Fruit fly (Drosophila melanogaster) whole organism, embryonic: ENCODE measurements around the gene Acat2.

Experiments used
- Atf3 ChIP-seq: fragments of 200-800 bp; sonication (Bioruptor generic); optimal IDR thresholded peaks from 3 replicates; lab custom pipeline; 2016; ENCODE audit warnings: missing biosample characterization, missing genetic modification characterization
- Bdp1 ChIP-seq: fragments of 200-800 bp; sonication (Bioruptor generic); optimal IDR thresholded peaks from 3 replicates; lab custom pipeline; 2016; ENCODE audit warnings: missing biosample characterization, missing genetic modification characterization
- CG10274 ChIP-seq: fragments of 200-800 bp; sonication (Bioruptor generic); optimal IDR thresholded peaks from 3 replicates; lab custom pipeline; 2017; ENCODE audit warnings: missing biosample characterization, mild to moderate bottlenecking, missing genetic modification characterization
- CG10431 ChIP-seq: fragments of 200-800 bp; sonication (Bioruptor generic); optimal IDR thresholded peaks from 3 replicates; lab custom pipeline; 2018; ENCODE audit warnings: missing biosample characterization, mild to moderate bottlenecking, missing genetic modification characterization
- CG10654 ChIP-seq: fragments of 200-800 bp; sonication (Bioruptor generic); optimal IDR thresholded peaks from 2 replicates; lab custom pipeline; 2016; ENCODE audit warnings: missing biosample characterization, missing genetic modification characterization
- CG11696 ChIP-seq: fragments of 200-800 bp; sonication (Bioruptor generic); IDR thresholded peaks from 2 replicates; pipeline ENCODE4 v1.3.6; 2022; ENCODE audit warnings: missing biosample characterization, missing genetic modification characterization
- CG15601 ChIP-seq: fragments of 200-800 bp; sonication (Bioruptor generic); optimal IDR thresholded peaks from 3 replicates; lab custom pipeline; 2019; ENCODE audit warnings: missing biosample characterization, mild to moderate bottlenecking, missing genetic modification characterization, moderate library complexity
- CG15696 ChIP-seq: fragments of 200-800 bp; sonication (Bioruptor generic); optimal IDR thresholded peaks from 2 replicates; lab custom pipeline; 2019; ENCODE audit warnings: missing biosample characterization, mild to moderate bottlenecking, missing genetic modification characterization, moderate library complexity
- CG17829 ChIP-seq: fragments of 200-800 bp; optimal IDR thresholded peaks from 2 replicates; lab custom pipeline; 2019; ENCODE audit warnings: missing biosample characterization, mild to moderate bottlenecking, missing genetic modification characterization, moderate library complexity
- CG3281 ChIP-seq: fragments of 200-800 bp; sonication (Bioruptor generic); optimal IDR thresholded peaks from 3 replicates; lab custom pipeline; 2017; ENCODE audit warnings: missing biosample characterization, mild to moderate bottlenecking, missing genetic modification characterization
- CG4730 ChIP-seq: fragments of 200-800 bp; sonication (Bioruptor generic); IDR thresholded peaks from 2 replicates; pipeline ENCODE4 v1.3.6; 2022; ENCODE audit warnings: missing biosample characterization, missing genetic modification characterization
- CG5180 ChIP-seq: fragments of 200-800 bp; sonication (Bioruptor generic); optimal IDR thresholded peaks from 3 replicates; lab custom pipeline; 2017; ENCODE audit warnings: missing biosample characterization, missing genetic modification characterization, mild to moderate bottlenecking, moderate library complexity, missing genetic modification reagents
- CG6654 ChIP-seq: fragments of 200-800 bp; sonication (Bioruptor generic); optimal IDR thresholded peaks from 2 replicates; lab custom pipeline; 2017; ENCODE audit warnings: missing biosample characterization, mild to moderate bottlenecking, missing genetic modification characterization
- CG6683 ChIP-seq: fragments of 200-800 bp; sonication (Bioruptor generic); optimal IDR thresholded peaks from 2 replicates; lab custom pipeline; 2017; ENCODE audit warnings: missing biosample characterization, mild to moderate bottlenecking, missing genetic modification characterization, missing genetic modification reagents
- CG9817 ChIP-seq: fragments of 200-800 bp; sonication (Bioruptor generic); optimal IDR thresholded peaks from 2 replicates; lab custom pipeline; 2018; ENCODE audit warnings: missing biosample characterization, mild to moderate bottlenecking, missing genetic modification characterization, moderate library complexity
- Dad ChIP-seq: fragments of 200-800 bp; sonication (Bioruptor generic); optimal IDR thresholded peaks from 3 replicates; lab custom pipeline; 2016; ENCODE audit warnings: missing biosample characterization, missing genetic modification characterization
- Dfd ChIP-seq, 2 experiments: fragments of >200 bp; optimal IDR thresholded peaks; 2 replicates each; lab custom pipeline; 2017; ENCODE audit warnings: missing biosample characterization in 2 of 2, missing genetic modification characterization in 2 of 2
- Doc3 ChIP-seq: fragments of 200-800 bp; sonication (Bioruptor generic); IDR thresholded peaks from 3 replicates; pipeline ENCODE4 v1.3.6; 2022; ENCODE audit warnings: missing biosample characterization, missing genetic modification characterization; ENCODE audit not compliant: partially characterized antibody
- Dref ChIP-seq: fragments of 200-800 bp; sonication (Bioruptor generic); IDR thresholded peaks from 2 replicates; pipeline ENCODE4 v1.3.6; 2022; ENCODE audit warnings: missing biosample characterization, missing genetic modification characterization
- E2f2 ChIP-seq: fragments of 200-800 bp; sonication (Bioruptor generic); IDR thresholded peaks from 2 replicates; pipeline ENCODE4 v1.3.6; 2022; ENCODE audit warnings: missing biosample characterization, missing genetic modification characterization
- Hmx ChIP-seq: fragments of 200-800 bp; sonication (Bioruptor generic); optimal IDR thresholded peaks from 2 replicates; lab custom pipeline; 2016; ENCODE audit warnings: missing biosample characterization, missing genetic modification characterization
- Hr3 ChIP-seq: fragments of 200-800 bp; sonication (Bioruptor generic); optimal IDR thresholded peaks from 3 replicates; lab custom pipeline; 2016; ENCODE audit warnings: missing biosample characterization, missing genetic modification characterization
- Med ChIP-seq: fragments of 200-800 bp; sonication (Bioruptor generic); peaks from one replicate; lab custom pipeline; 2016; ENCODE audit warnings: missing biosample characterization, missing genetic modification characterization, mild to moderate bottlenecking, inconsistent platforms, moderate library complexity
- Meics ChIP-seq: fragments of 200-800 bp; sonication (Bioruptor generic); optimal IDR thresholded peaks from 2 replicates; lab custom pipeline; 2017; ENCODE audit warnings: missing biosample characterization, mild to moderate bottlenecking, missing genetic modification characterization
- Myb ChIP-seq: fragments of 200-800 bp; sonication (Bioruptor generic); optimal IDR thresholded peaks from 2 replicates; lab custom pipeline; 2016; ENCODE audit warnings: missing biosample characterization, missing genetic modification characterization
- NC2α ChIP-seq: fragments of 200-800 bp; sonication (Bioruptor generic); optimal IDR thresholded peaks from 2 replicates; lab custom pipeline; 2016; ENCODE audit warnings: missing biosample characterization, missing genetic modification characterization
- Nf-YC ChIP-seq: fragments of 200-800 bp; optimal IDR thresholded peaks from 3 replicates; lab custom pipeline; 2019; ENCODE audit warnings: missing biosample characterization, mild to moderate bottlenecking, missing genetic modification characterization, moderate library complexity
- Poxn ChIP-seq: fragments of 200-800 bp; sonication (Bioruptor generic); IDR thresholded peaks from 2 replicates; pipeline ENCODE4 v1.3.6; 2022; ENCODE audit warnings: missing biosample characterization, missing genetic modification characterization
- Ravus ChIP-seq: fragments of 200-800 bp; sonication (Bioruptor generic); IDR thresholded peaks from 2 replicates; pipeline ENCODE4 v1.3.6; 2022; ENCODE audit warnings: missing biosample characterization, missing genetic modification characterization
- Rfx ChIP-seq: fragments of 200-800 bp; sonication (Bioruptor generic); IDR thresholded peaks from 2 replicates; pipeline ENCODE4 v1.3.6; 2022; ENCODE audit warnings: missing biosample characterization, missing genetic modification characterization
- Side ChIP-seq: fragments of 200-800 bp; sonication (Bioruptor generic); optimal IDR thresholded peaks from 2 replicates; lab custom pipeline; 2016; ENCODE audit warnings: missing biosample characterization, missing genetic modification characterization
- Sry-δ ChIP-seq: fragments of 200-800 bp; sonication (Bioruptor generic); optimal IDR thresholded peaks from 2 replicates; lab custom pipeline; 2016; ENCODE audit warnings: missing biosample characterization, missing genetic modification characterization
- Ssrp ChIP-seq: fragments of 200-800 bp; sonication (Bioruptor generic); optimal IDR thresholded peaks from 2 replicates; lab custom pipeline; 2018; ENCODE audit warnings: missing biosample characterization, mild to moderate bottlenecking, missing genetic modification characterization, moderate library complexity
- Tbp ChIP-seq: fragments of >200 bp; optimal IDR thresholded peaks from 2 replicates; lab custom pipeline; 2018; ENCODE audit warnings: missing biosample characterization, missing genetic modification characterization
- Xbp1 ChIP-seq: fragments of 200-800 bp; sonication (Bioruptor generic); optimal IDR thresholded peaks from 3 replicates; lab custom pipeline; 2016; ENCODE audit warnings: missing biosample characterization, mild to moderate bottlenecking, missing genetic modification characterization
- aop ChIP-seq: fragments of 200-800 bp; sonication (Bioruptor generic); IDR thresholded peaks from 2 replicates; pipeline ENCODE4 v1.3.6; 2022; ENCODE audit warnings: missing biosample characterization, missing genetic modification characterization
- ash1 ChIP-seq: fragments of 200-800 bp; sonication (Bioruptor generic); optimal IDR thresholded peaks from 2 replicates; lab custom pipeline; 2018; ENCODE audit warnings: missing biosample characterization, mild to moderate bottlenecking, missing genetic modification characterization
- bcd ChIP-seq: fragments of 200-800 bp; sonication (Bioruptor generic); optimal IDR thresholded peaks from 2 replicates; lab custom pipeline; 2017; ENCODE audit warnings: missing biosample characterization, mild to moderate bottlenecking, missing genetic modification characterization
- cad ChIP-seq: fragments of >200 bp; optimal IDR thresholded peaks from 2 replicates; lab custom pipeline; 2017; ENCODE audit warnings: missing biosample characterization, missing genetic modification characterization
- chm ChIP-seq: fragments of 200-800 bp; sonication (Bioruptor generic); IDR thresholded peaks from 2 replicates; pipeline ENCODE4 v1.3.6; 2022; ENCODE audit warnings: missing biosample characterization, missing genetic modification characterization
- dan ChIP-seq: fragments of 200-800 bp; sonication (Bioruptor generic); IDR thresholded peaks from 2 replicates; pipeline ENCODE4 v1.3.6; 2022; ENCODE audit warnings: missing biosample characterization, missing genetic modification characterization
- fd102C ChIP-seq: fragments of 200-800 bp; sonication (Bioruptor generic); optimal IDR thresholded peaks from 2 replicates; lab custom pipeline; 2018; ENCODE audit warnings: missing biosample characterization, mild to moderate bottlenecking, missing genetic modification characterization, moderate library complexity
- fru ChIP-seq: fragments of >200 bp; optimal IDR thresholded peaks from 2 replicates; lab custom pipeline; 2017
- hb ChIP-seq: fragments of 200-800 bp; sonication (Bioruptor generic); IDR thresholded peaks from 3 replicates; pipeline ENCODE4 v1.3.6; 2022; ENCODE audit warnings: missing biosample characterization, missing genetic modification characterization; ENCODE audit not compliant: partially characterized antibody
- kay ChIP-seq: fragments of 200-800 bp; sonication (Bioruptor generic); optimal IDR thresholded peaks from 2 replicates; lab custom pipeline; 2016; ENCODE audit warnings: missing biosample characterization, missing genetic modification characterization
- maf-S ChIP-seq: fragments of 200-800 bp; sonication (Bioruptor generic); optimal IDR thresholded peaks from 2 replicates; lab custom pipeline; 2016; ENCODE audit warnings: missing biosample characterization, missing genetic modification characterization
- sima ChIP-seq: fragments of 200-800 bp; sonication (Bioruptor generic); optimal IDR thresholded peaks from 2 replicates; lab custom pipeline; 2016; ENCODE audit warnings: missing biosample characterization, missing genetic modification characterization
- sqz ChIP-seq: fragments of 200-800 bp; sonication (Bioruptor generic); optimal IDR thresholded peaks from 3 replicates; lab custom pipeline; 2018; ENCODE audit warnings: missing biosample characterization, mild to moderate bottlenecking, missing genetic modification characterization
- tin ChIP-seq: fragments of 200-800 bp; sonication (Bioruptor generic); optimal IDR thresholded peaks from 3 replicates; lab custom pipeline; 2016; ENCODE audit warnings: missing biosample characterization, missing genetic modification characterization
- vnd ChIP-seq: fragments of 200-800 bp; sonication (Bioruptor generic); IDR thresholded peaks from 3 replicates; pipeline ENCODE4 v1.3.6; 2022; ENCODE audit warnings: missing biosample characterization, missing genetic modification characterization; ENCODE audit not compliant: partially characterized antibody
- vvl ChIP-seq: fragments of 200-800 bp; sonication (Bioruptor generic); IDR thresholded peaks from 2 replicates; pipeline ENCODE4 v1.3.6; 2022; ENCODE audit warnings: missing biosample characterization, missing genetic modification characterization
- wdn ChIP-seq: fragments of 200-800 bp; sonication (Bioruptor generic); IDR thresholded peaks from 2 replicates; pipeline ENCODE4 v1.3.6; 2022; ENCODE audit warnings: missing biosample characterization, missing genetic modification characterization

Acat2 gene

DNA sequence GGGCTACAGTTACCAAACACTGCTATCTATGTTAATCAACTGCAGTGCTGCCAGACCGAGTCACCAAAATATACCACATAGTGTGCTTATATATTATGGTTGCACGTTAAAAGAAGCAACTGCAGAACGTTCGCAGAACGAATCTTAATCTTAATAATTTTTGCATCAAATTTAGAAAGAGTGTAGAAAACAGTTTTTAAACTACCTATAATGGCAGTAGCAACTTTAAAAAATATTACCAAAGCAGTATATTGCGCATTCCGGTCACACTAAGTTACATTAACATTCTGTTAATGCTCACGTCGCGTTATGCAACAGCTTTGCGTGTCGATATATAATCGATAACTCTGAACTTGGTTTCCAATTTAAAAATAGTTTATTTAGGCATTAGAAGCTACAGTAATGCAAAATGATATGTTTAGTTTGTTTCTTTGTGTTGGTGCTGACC, 39.4 kb downstream of the Acat2 start, which contains the start of gene indra (continued):
- TF ChIP-seq Bdp1 (GFP tag; lab: Kevin White, UChicago) (peak; percentile 20), vvl (GFP tag; lab: Robert Waterston, UW) (peak; percentile 74), Hmx (no peak), Ssrp (peak; percentile 53), NC2α (GFP tag; lab: Kevin White, UChicago) (no peak), ash1 (no peak), Atf3 (peak; percentile 28), Dref (peak; percentile 72), Dad (peak; percentile 46), maf-S (GFP tag; lab: Kevin White, UChicago) (no peak), Med (GFP tag; lab: Kevin White, UChicago) (peak; percentile 93), kay (peak; percentile 37), CG15601 (tag; lab: Kevin White, UChicago) (peak; percentile 37), vnd (GFP tag; lab: Robert Waterston, UW) (peak; percentile 46; the same call in 2 of the 3 replicates), Xbp1 (GFP tag; lab: Kevin White, UChicago) (peak; percentile 68), Rfx (GFP tag; lab: Robert Waterston, UW) (peak; percentile 63; the same call in 1 of the 2 replicates), Poxn (GFP tag; lab: Robert Waterston, UW) (no peak), CG11696 (GFP tag; lab: Robert Waterston, UW) (no peak), wdn (no peak), CG9817 (tag; lab: Kevin White, UChicago) (peak; percentile 59), hb (no peak), aop (GFP tag; lab: Robert Waterston, UW) (no peak), CG5180 (GFP tag; lab: Kevin White, UChicago) (no peak), CG15696 (tag; lab: Kevin White, UChicago) (peak; percentile 56), CG3281 (GFP tag; lab: Kevin White, UChicago) (peak; percentile 21), cad (GFP tag; lab: Kevin White, UChicago) (no peak), dan (GFP tag; lab: Robert Waterston, UW) (no peak), Dfd (GFP tag; optimal IDR thresholded peaks at IDR 0.05; lab: Kevin White, UChicago) (no peak), CG17829 (tag; lab: Kevin White, UChicago) (peak; percentile 46), Tbp (GFP tag; lab: Kevin White, UChicago) (peak; percentile 3), CG10274 (GFP tag; lab: Kevin White, UChicago) (peak; percentile 7), fru (lab: Kevin White, UChicago) (no peak), Sry-δ (GFP tag; lab: Kevin White, UChicago) (peak; percentile 68), tin (GFP tag; lab: Kevin White, UChicago) (peak; percentile 56), sqz (GFP tag; lab: Kevin White, UChicago) (peak; percentile 92), CG4730 (no peak), CG6654 (no peak), bcd (no peak), Myb (GFP tag; lab: Kevin White, UChicago) (peak; percentile 71), E2f2 (GFP tag; lab: Robert Waterston, UW) (peak; percentile 77), fd102C (no peak), CG10654 (GFP tag; lab: Kevin White, UChicago) (peak; percentile 48), sima (no peak), Meics (GFP tag; lab: Kevin White, UChicago) (no peak), Side (GFP tag; lab: Kevin White, UChicago) (no peak), CG6683 (GFP tag; lab: Kevin White, UChicago) (no peak), chm (GFP tag; lab: Robert Waterston, UW) (0 out of 2 replicates have a peak, but pooled peaks have one; percentile 29), Hr3 (GFP tag; lab: Kevin White, UChicago) (peak; percentile 53), Doc3 (GFP tag; lab: Robert Waterston, UW) (peak; percentile 41; the same call in 2 of the 3 replicates), Nf-YC (no peak), Ravus (GFP tag; lab: Robert Waterston, UW) (no peak), CG10431 (GFP tag; lab: Kevin White, UChicago) (no peak)
